Worm (Caenorhabditis elegans): ENCODE results near the gene F35C8.5.

Gene F35C8.5

DNA sequence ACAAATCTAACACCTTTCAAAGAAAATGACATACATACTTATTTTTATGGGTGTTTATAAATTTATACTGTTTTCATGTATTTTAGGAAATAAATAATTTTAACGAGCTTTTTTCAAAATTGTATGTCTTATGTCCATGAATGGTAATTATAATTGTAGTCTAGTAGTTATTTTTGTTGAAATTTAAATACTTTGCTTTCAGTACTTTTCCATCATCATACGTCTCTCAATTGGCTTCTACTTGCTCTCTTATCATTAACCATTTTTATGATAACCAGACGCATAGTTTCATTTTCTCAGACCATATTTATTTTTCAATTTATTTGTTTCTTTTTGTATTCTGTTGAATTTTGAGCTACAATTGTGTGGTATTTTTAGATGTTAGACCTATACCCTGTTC, at the start of gene F35C8.5:
F35C8.5 (plus strand) TSS at position 377 of the 400 bp plus-strand sequence.
- TF ChIP-seq flt-1 (GFP tag; IDR thresholded peaks at IDR 0.05) (no peak), cog-1 (tag; optimal IDR thresholded peaks at IDR 0.05) (no peak), med-1 (GFP tag; optimal IDR thresholded peaks at IDR 0.05; ENCODE audit: insufficient read depth) (no peak), ztf-29 (GFP tag; IDR thresholded peaks at IDR 0.05) (no peak), T22C8.4 (GFP tag; IDR thresholded peaks at IDR 0.05) (no peak), tab-1 (GFP tag; IDR thresholded peaks at IDR 0.05) (no peak), klf-2 (GFP tag; conservative IDR thresholded peaks at IDR 0.05) (no peak), ref-1 (GFP tag; conservative IDR thresholded peaks at IDR 0.05) (no peak), ztf-23 (GFP tag; IDR thresholded peaks at IDR 0.05) (no peak)

DNA sequence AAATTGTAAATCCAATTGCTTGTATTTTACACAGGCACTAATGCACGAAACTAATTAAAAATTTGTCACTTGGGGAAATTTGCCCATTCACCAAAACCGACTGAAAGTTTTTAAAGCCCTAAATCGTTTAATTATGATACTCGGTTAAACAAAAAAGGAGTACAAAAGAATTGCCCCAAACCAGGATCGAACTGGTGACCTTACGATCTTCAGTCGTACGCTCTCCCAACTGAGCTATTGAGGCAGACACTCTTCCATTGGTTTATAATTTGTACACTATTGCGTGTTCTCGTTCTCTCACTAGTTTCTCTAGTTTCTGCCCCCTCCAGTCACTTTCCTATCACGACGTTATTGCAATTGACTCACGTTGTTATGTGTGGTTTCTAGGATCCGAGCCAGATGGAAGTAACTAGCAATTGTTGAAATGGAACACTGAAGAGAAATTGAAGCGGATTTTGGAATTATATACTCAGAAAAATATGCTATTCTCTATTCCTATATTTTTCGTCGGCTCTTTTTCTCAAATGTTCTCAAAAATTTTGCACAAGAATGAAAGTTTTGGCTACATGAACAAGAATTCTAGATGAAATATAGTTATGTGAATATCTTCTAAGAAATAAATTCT, 46.3 kb upstream of the F35C8.5 start:
- TF ChIP-seq ztf-23 (GFP tag; IDR thresholded peaks at IDR 0.05) (peak; percentile 88), T22C8.4 (GFP tag; IDR thresholded peaks at IDR 0.05) (peak; percentile 75), klf-2 (GFP tag; conservative IDR thresholded peaks at IDR 0.05) (peak; percentile 37; the same call in 1 of the 2 replicates), ztf-29 (GFP tag; IDR thresholded peaks at IDR 0.05) (peak; percentile 72; the same call in 1 of the 2 replicates), cog-1 (tag; optimal IDR thresholded peaks at IDR 0.05) (peak; percentile 24), flt-1 (GFP tag; IDR thresholded peaks at IDR 0.05) (peak; percentile 94), tab-1 (GFP tag; IDR thresholded peaks at IDR 0.05) (peak; percentile 89), ref-1 (GFP tag; conservative IDR thresholded peaks at IDR 0.05) (peak; percentile 73), med-1 (GFP tag; optimal IDR thresholded peaks at IDR 0.05; ENCODE audit: insufficient read depth) (peak; percentile 67)

DNA sequence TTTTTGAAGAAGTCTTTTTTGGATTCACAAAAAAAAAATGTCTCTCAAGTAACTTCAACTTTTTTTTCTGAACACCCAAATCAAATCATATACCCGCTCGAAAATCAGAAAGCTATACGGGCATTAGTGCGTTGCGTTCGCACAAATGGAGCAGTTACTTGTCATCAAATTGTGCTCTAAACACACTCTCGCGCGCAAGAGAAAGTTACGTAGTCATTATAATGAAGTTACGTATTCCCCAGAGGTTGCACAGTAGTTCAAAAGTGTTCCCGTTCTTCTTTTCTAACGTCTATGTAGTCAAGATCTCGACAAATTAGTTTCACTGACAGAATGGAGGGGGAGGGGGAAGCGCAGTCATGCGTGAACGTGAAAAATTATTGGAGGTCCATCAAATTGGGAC, 44.0 kb upstream of the F35C8.5 start:
- no peak for TF ChIP-seq cog-1 (tag; optimal IDR thresholded peaks at IDR 0.05)
- TF ChIP-seq flt-1 (GFP tag; IDR thresholded peaks at IDR 0.05): no peak
- no peak for TF ChIP-seq tab-1 (GFP tag; IDR thresholded peaks at IDR 0.05)
- no peak for TF ChIP-seq ztf-29 (GFP tag; IDR thresholded peaks at IDR 0.05)
- no peak for TF ChIP-seq klf-2 (GFP tag; conservative IDR thresholded peaks at IDR 0.05)
- no peak for TF ChIP-seq ztf-23 (GFP tag; IDR thresholded peaks at IDR 0.05)
- TF ChIP-seq ref-1 (GFP tag; conservative IDR thresholded peaks at IDR 0.05): no peak
- no peak for TF ChIP-seq med-1 (GFP tag; optimal IDR thresholded peaks at IDR 0.05; ENCODE audit: insufficient read depth)

DNA sequence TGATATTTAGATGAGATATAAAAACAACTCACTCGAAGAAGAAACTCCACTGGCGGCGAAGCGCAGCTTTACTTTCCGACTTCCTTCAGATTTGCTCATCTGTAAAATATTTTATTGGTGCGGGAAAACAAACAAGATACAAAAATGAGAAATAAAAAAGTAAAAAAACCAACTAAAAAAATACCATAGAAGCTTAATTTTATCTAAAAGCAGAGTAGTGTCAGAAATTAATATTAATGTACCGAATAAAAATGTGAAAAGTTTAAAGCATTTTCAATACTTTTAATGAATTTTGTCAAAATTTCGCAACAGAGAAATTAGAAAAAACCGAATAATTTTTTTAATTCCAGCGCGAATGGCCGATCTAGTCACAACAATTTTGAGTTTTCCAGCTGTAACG, 42.3 kb upstream of the F35C8.5 start, which contains the start of gene sto-2:
sto-2 (minus strand) TSS at position 101 of the 400 bp plus-strand sequence.
- TF ChIP-seq ztf-23 (GFP tag; IDR thresholded peaks at IDR 0.05): no peak

DNA sequence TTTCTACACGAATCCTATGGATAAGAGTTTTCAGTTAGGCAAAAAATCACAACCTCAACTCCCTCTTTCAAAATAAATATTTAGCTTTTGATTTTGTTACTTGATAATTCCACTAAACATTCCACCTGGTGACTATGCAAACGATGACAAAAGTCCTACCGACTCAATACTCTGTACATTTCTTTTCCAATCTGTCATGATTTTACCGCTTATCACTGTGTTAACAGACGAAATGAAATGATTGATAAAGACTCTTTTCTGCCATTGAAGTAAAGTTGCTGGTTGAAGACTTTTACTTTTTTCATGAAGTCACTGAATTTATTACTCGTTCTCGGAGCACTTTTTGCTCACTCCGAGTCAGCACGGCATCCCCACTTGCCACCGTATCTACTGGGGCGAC, 36.4 kb upstream of the F35C8.5 start, which contains the start of gene C26B9.5:
C26B9.5 (plus strand) TSS at position 244 of the 400 bp plus-strand sequence.
- TF ChIP-seq klf-2 (GFP tag; conservative IDR thresholded peaks at IDR 0.05): no peak
- TF ChIP-seq ztf-29 (GFP tag; IDR thresholded peaks at IDR 0.05): no peak
- no peak for TF ChIP-seq ztf-23 (GFP tag; IDR thresholded peaks at IDR 0.05)

DNA sequence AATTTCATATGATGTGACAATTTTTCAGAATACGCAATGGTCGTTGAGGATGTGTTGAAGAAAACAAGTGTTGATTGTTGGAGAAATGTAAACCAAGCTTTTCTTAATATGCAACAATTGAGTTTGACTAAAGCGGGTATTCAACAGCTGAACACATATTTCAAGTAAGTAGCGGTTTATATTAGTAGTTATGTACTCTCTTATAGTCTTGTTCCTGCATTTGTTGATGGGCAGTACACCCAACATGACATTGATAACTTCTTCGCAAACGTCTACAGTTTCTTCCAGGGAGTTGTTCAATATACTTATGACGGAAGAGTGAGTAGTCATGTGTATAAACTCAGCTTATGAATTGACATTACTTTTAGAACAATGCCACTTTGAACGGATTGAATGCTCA, 34.8 kb upstream of the F35C8.5 start:
- TF ChIP-seq ztf-23 (GFP tag; IDR thresholded peaks at IDR 0.05) (no peak), ref-1 (GFP tag; conservative IDR thresholded peaks at IDR 0.05) (no peak)

DNA sequence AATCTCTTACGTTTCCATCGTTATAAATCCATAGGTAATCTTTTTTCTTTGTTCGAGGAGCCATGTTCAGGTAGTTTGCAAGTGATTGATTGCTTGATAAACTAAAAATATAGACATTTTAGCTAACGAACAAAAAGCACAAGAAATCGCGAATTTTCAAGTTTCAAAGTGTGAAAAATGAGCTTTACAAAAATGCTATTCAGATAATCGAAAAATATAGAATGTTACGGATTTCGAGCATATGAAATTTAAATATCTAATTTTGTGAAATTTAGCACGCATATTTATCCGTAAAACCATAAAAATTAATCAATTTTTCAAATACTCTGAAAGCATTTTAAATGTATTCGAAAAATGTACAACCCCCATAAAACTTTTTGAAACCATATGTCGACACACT, 30.2 kb upstream of the F35C8.5 start, which contains the start of gene C26B9.6:
C26B9.6 (minus strand) TSS at position 101 of the 400 bp plus-strand sequence.
- TF ChIP-seq T22C8.4 (GFP tag; IDR thresholded peaks at IDR 0.05) (no peak), tab-1 (GFP tag; IDR thresholded peaks at IDR 0.05) (no peak), ztf-29 (GFP tag; IDR thresholded peaks at IDR 0.05) (no peak), cog-1 (tag; optimal IDR thresholded peaks at IDR 0.05) (no peak), ztf-23 (GFP tag; IDR thresholded peaks at IDR 0.05) (no peak), ref-1 (GFP tag; conservative IDR thresholded peaks at IDR 0.05) (no peak), med-1 (GFP tag; optimal IDR thresholded peaks at IDR 0.05; ENCODE audit: insufficient read depth) (no peak), klf-2 (GFP tag; conservative IDR thresholded peaks at IDR 0.05) (no peak), flt-1 (GFP tag; IDR thresholded peaks at IDR 0.05) (no peak)

DNA sequence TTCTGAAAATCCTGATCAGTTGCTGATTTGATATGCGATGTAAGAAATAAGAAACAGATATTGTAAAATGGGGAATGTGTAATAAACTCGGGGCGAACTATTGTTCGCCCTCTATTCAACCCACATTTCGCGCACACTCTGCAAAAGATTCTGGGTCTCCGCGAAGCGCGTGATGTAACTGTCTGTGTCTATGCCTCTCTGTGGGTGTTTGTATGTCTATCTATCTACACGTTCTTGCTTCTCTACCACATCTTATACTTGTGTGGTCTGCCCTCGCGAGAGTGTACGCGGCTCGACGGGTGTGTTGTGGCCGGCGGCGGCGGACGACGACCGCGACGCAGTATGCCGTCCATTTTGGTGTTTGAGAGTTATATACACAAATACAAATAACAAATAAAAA, 29.1 kb upstream of the F35C8.5 start:
- TF ChIP-seq ref-1 (GFP tag; conservative IDR thresholded peaks at IDR 0.05) (no peak), T22C8.4 (GFP tag; IDR thresholded peaks at IDR 0.05) (no peak), ztf-29 (GFP tag; IDR thresholded peaks at IDR 0.05) (peak; percentile 33; the same call in 1 of the 2 replicates), cog-1 (tag; optimal IDR thresholded peaks at IDR 0.05) (peak; percentile 76), klf-2 (GFP tag; conservative IDR thresholded peaks at IDR 0.05) (no peak), ztf-23 (GFP tag; IDR thresholded peaks at IDR 0.05) (no peak), tab-1 (GFP tag; IDR thresholded peaks at IDR 0.05) (no peak), med-1 (GFP tag; optimal IDR thresholded peaks at IDR 0.05; ENCODE audit: insufficient read depth) (no peak), flt-1 (GFP tag; IDR thresholded peaks at IDR 0.05) (no peak)

DNA sequence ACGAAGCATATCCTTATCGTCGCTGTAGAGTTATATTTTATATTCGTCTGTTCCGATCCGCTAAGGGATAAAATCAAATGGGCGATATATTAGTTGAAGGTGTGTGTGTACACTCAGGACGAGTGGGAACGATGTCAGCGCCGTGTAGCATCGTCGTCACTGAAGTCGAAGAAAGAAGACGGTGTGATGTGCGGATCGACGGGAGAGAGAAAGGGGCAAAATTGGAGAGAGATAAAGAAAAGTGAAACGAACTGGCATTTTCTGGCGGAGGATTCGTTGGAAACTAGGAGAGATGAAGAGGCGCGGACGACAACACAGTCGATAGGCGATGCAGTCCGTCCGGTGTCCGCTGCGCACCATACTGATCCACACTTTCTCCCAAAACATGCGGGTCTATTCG, 27.7 kb upstream of the F35C8.5 start, which contains the start of gene C26B9.3:
C26B9.3 (plus strand) TSS at position 343 of the 400 bp plus-strand sequence.
- no peak for TF ChIP-seq med-1 (GFP tag; optimal IDR thresholded peaks at IDR 0.05; ENCODE audit: insufficient read depth)
- no peak for TF ChIP-seq klf-2 (GFP tag; conservative IDR thresholded peaks at IDR 0.05)
- no peak for TF ChIP-seq tab-1 (GFP tag; IDR thresholded peaks at IDR 0.05)
- no peak for TF ChIP-seq T22C8.4 (GFP tag; IDR thresholded peaks at IDR 0.05)
- TF ChIP-seq ztf-23 (GFP tag; IDR thresholded peaks at IDR 0.05): no peak
- TF ChIP-seq cog-1 (tag; optimal IDR thresholded peaks at IDR 0.05): no peak
- no peak for TF ChIP-seq flt-1 (GFP tag; IDR thresholded peaks at IDR 0.05)
- TF ChIP-seq ref-1 (GFP tag; conservative IDR thresholded peaks at IDR 0.05): no peak
- no peak for TF ChIP-seq ztf-29 (GFP tag; IDR thresholded peaks at IDR 0.05)

DNA sequence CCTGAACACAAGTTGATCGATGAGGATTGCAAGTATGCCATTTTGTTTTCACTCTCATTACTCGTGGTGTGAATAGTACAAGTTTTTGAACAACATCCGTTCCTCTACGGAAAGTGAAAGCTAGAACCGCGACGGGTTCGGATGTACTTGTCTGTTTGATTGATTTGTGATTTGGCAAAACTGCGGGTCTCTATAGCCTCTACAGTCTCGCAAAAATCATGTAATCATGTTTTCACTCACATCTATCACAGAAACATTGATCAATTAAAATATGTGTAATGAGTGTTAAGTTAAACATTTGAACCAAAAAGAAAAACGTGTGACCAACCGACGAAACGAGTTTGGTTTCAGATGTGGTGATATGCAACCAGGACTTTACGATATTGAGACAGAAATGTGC, 26.3 kb upstream of the F35C8.5 start:
- no peak for TF ChIP-seq klf-2 (GFP tag; conservative IDR thresholded peaks at IDR 0.05)
- TF ChIP-seq med-1 (GFP tag; optimal IDR thresholded peaks at IDR 0.05; ENCODE audit: insufficient read depth): no peak
- TF ChIP-seq ztf-29 (GFP tag; IDR thresholded peaks at IDR 0.05): no peak
- TF ChIP-seq cog-1 (tag; optimal IDR thresholded peaks at IDR 0.05): no peak
- no peak for TF ChIP-seq ref-1 (GFP tag; conservative IDR thresholded peaks at IDR 0.05)
- TF ChIP-seq ztf-23 (GFP tag; IDR thresholded peaks at IDR 0.05): no peak
- TF ChIP-seq T22C8.4 (GFP tag; IDR thresholded peaks at IDR 0.05): no peak
- TF ChIP-seq flt-1 (GFP tag; IDR thresholded peaks at IDR 0.05): no peak
- TF ChIP-seq tab-1 (GFP tag; IDR thresholded peaks at IDR 0.05): no peak

Data from whole organism, midembryonic.